Worm (Caenorhabditis elegans) whole organism, young adult: Measurements from ENCODE around the gene epg-9.

ENCODE experiments used
- F10E7.11 ChIP-seq: sonication (generic microtip); optimal IDR thresholded peaks from 2 replicates; lab custom pipeline; 2017; ENCODE audit warnings: mild to moderate bottlenecking, missing genetic modification characterization, moderate library complexity, missing compliant biosample characterization
- akir-1 ChIP-seq: fragments of 200-800 bp; sonication (Bioruptor generic); optimal IDR thresholded peaks from 2 replicates; lab custom pipeline; 2018; ENCODE audit warnings: mild to moderate bottlenecking, missing genetic modification characterization, moderate library complexity, missing compliant biosample characterization
- nhr-80 ChIP-seq: sonication (generic microtip); optimal IDR thresholded peaks from 2 replicates; lab custom pipeline; 2016; ENCODE audit warnings: missing genetic modification characterization, missing compliant biosample characterization

DNA sequence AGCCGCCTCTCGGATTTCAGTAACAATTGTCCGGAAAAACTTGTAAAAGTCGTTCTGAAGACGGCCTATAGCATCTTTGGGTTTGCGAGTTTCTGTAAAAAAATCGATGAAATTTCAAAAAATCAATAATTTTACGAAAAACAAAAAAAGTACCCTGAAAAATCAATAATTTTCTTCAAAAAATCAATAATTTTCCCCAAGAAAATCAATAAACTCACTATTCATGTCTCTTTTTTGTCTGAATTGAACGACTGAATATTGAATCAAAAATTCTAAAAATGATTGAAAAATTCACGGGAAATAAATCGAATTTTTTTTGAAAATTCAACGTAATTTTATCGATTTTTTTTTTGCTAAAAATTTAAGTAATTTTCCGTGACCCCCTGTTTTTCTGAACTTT, 49.5 kb upstream of the epg-9 start, which contains the start of gene Y69A2AR.23:
- no peak for TF ChIP-seq nhr-80 (tag; lab: Kevin White, UChicago)
- TF ChIP-seq akir-1 = no peak
- no peak for TF ChIP-seq F10E7.11
